Worm (Caenorhabditis elegans) whole organism, late embryonic: ENCODE measurements around the gene F36H1.12.

ENCODE experiments used
- ama-1 ChIP-seq: fragments of 150-350 bp; optimal IDR thresholded peaks from 2 replicates; lab custom pipeline; 2014
- ceh-14 ChIP-seq: sonication (generic microtip); optimal IDR thresholded peaks from 2 replicates; lab custom pipeline; 2016; ENCODE audit warnings: missing genotype, missing genetic modification characterization, missing compliant biosample characterization
- fkh-6 ChIP-seq: sonication (generic microtip); optimal IDR thresholded peaks from 2 replicates; lab custom pipeline; 2016; ENCODE audit warnings: missing genetic modification characterization, missing compliant biosample characterization
- hlh-30 ChIP-seq: sonication (generic microtip); optimal IDR thresholded peaks from 2 replicates; lab custom pipeline; 2017; ENCODE audit warnings: antibody characterized with exemption, missing genetic modification characterization, missing compliant biosample characterization; ENCODE audit not compliant: insufficient read depth
- hlh-8 ChIP-seq: sonication (generic microtip); optimal IDR thresholded peaks from 2 replicates; lab custom pipeline; 2016; ENCODE audit warnings: missing genotype, missing genetic modification characterization, missing compliant biosample characterization
- lim-6 ChIP-seq: sonication (generic microtip); optimal IDR thresholded peaks from 2 replicates; lab custom pipeline; 2016; ENCODE audit warnings: missing genetic modification characterization, missing compliant biosample characterization
- nhr-11 ChIP-seq: fragments of 150-350 bp; optimal IDR thresholded peaks from 2 replicates; lab custom pipeline; 2014; ENCODE audit warnings: missing biosample characterization, missing genetic modification characterization
- pha-4 ChIP-seq: fragments of 150-350 bp; optimal IDR thresholded peaks from 2 replicates; lab custom pipeline; 2018; ENCODE audit warnings: missing biosample characterization, missing genetic modification reagents, missing genetic modification characterization
- pqm-1 ChIP-seq: sonication (generic microtip); optimal IDR thresholded peaks from 2 replicates; lab custom pipeline; 2016; ENCODE audit warnings: missing genetic modification characterization, missing compliant biosample characterization
- ref-2 ChIP-seq: sonication (generic microtip); optimal IDR thresholded peaks from 2 replicates; lab custom pipeline; 2016; ENCODE audit warnings: missing genetic modification characterization, missing compliant biosample characterization
- rnt-1 ChIP-seq: sonication (generic microtip); optimal IDR thresholded peaks from 2 replicates; lab custom pipeline; 2016; ENCODE audit warnings: missing genetic modification characterization, missing compliant biosample characterization
- tbx-7 ChIP-seq: sonication (generic microtip); optimal IDR thresholded peaks from 2 replicates; lab custom pipeline; 2016; ENCODE audit warnings: missing genotype, missing genetic modification characterization, missing compliant biosample characterization
- unc-55 ChIP-seq: sonication (generic microtip); optimal IDR thresholded peaks from 2 replicates; lab custom pipeline; 2017; ENCODE audit warnings: missing biosample characterization, missing genetic modification reagents, missing genetic modification characterization

ce11 chrIV:11021512-11022268, 31.8 kb downstream of the F36H1.12 start, which contains the start of gene mogs-1:
- no peak for TF ChIP-seq ama-1 (lab: Kevin White, UChicago)
- no peak for TF ChIP-seq unc-55 (GFP tag; lab: Kevin White, UChicago)
- TF ChIP-seq rnt-1 (tag; lab: Kevin White, UChicago) = no peak
- TF ChIP-seq fkh-6 (tag; lab: Kevin White, UChicago) = no peak
- TF ChIP-seq nhr-11 = no peak
- no peak for TF ChIP-seq hlh-30 (tag; lab: Kevin White, UChicago)
- no peak for TF ChIP-seq lim-6
- TF ChIP-seq pqm-1 (tag; lab: Kevin White, UChicago) = no peak
- TF ChIP-seq hlh-8 = no peak
- TF ChIP-seq ref-2 = no peak
- no peak for TF ChIP-seq tbx-7 (tag; lab: Kevin White, UChicago)
- no peak for TF ChIP-seq ceh-14
- no peak for TF ChIP-seq pha-4 (tag; lab: Kevin White, UChicago)
